Worm (Caenorhabditis elegans) whole organism, late embryonic: ENCODE measurements around the gene spcs-2.
A peak's percentile ranks its signal among the peaks of the same experiment; 100 is the strongest.

Experiments used
- C08G9.2 ChIP-seq: sonication (generic microtip); optimal IDR thresholded peaks from 2 replicates; lab custom pipeline; 2016; ENCODE audit warnings: mild to moderate bottlenecking, missing genetic modification characterization, moderate library complexity, missing compliant biosample characterization
- C38D4.7 ChIP-seq: fragments of 200-800 bp; sonication (Bioruptor generic); optimal IDR thresholded peaks from 2 replicates; lab custom pipeline; 2018; ENCODE audit warnings: mild to moderate bottlenecking, missing genetic modification characterization, moderate library complexity, missing compliant biosample characterization
- F13H6.1 ChIP-seq: sonication (generic microtip); optimal IDR thresholded peaks from 2 replicates; lab custom pipeline; 2016; ENCODE audit warnings: missing genetic modification characterization, missing compliant biosample characterization
- K02D7.2 ChIP-seq: sonication (generic microtip); optimal IDR thresholded peaks from 2 replicates; lab custom pipeline; 2017; ENCODE audit warnings: mild to moderate bottlenecking, missing genetic modification characterization, missing compliant biosample characterization
- T23F11.4 ChIP-seq: fragments of 200-800 bp; sonication (Bioruptor generic); optimal IDR thresholded peaks from 2 replicates; lab custom pipeline; 2018; ENCODE audit warnings: mild to moderate bottlenecking, missing genetic modification characterization, missing compliant biosample characterization
- ceh-14 ChIP-seq: sonication (generic microtip); optimal IDR thresholded peaks from 2 replicates; lab custom pipeline; 2016; ENCODE audit warnings: missing genotype, missing genetic modification characterization, missing compliant biosample characterization
- ceh-19 ChIP-seq: fragments of 200-800 bp; sonication (Bioruptor generic); optimal IDR thresholded peaks from 2 replicates; lab custom pipeline; 2018; ENCODE audit warnings: mild to moderate bottlenecking, missing genetic modification characterization, missing compliant biosample characterization
- ceh-31 ChIP-seq: sonication (generic microtip); optimal IDR thresholded peaks from 2 replicates; lab custom pipeline; 2016; ENCODE audit warnings: missing genetic modification characterization, missing compliant biosample characterization
- ceh-48 ChIP-seq: sonication (generic microtip); optimal IDR thresholded peaks from 2 replicates; lab custom pipeline; 2016; ENCODE audit warnings: missing genetic modification characterization, inconsistent platforms, missing compliant biosample characterization
- ceh-6 ChIP-seq: fragments of 200-800 bp; sonication (Bioruptor generic); optimal IDR thresholded peaks from 2 replicates; lab custom pipeline; 2018; ENCODE audit warnings: mild to moderate bottlenecking, missing genetic modification characterization, missing compliant biosample characterization
- dmd-4 ChIP-seq: sonication (generic microtip); optimal IDR thresholded peaks from 2 replicates; lab custom pipeline; 2016; ENCODE audit warnings: borderline replicate concordance, missing genetic modification characterization, missing compliant biosample characterization
- dve-1 ChIP-seq: sonication (generic microtip); optimal IDR thresholded peaks from 2 replicates; lab custom pipeline; 2017; ENCODE audit warnings: antibody characterized with exemption, mild to moderate bottlenecking, missing genetic modification characterization, missing compliant biosample characterization
- elt-2 ChIP-seq: sonication (generic microtip); optimal IDR thresholded peaks from 2 replicates; lab custom pipeline; 2016; ENCODE audit warnings: missing genetic modification reagents, missing genetic modification characterization, missing compliant biosample characterization
- ets-4 ChIP-seq: sonication (generic microtip); optimal IDR thresholded peaks from 2 replicates; lab custom pipeline; 2016; ENCODE audit warnings: missing genetic modification characterization, missing compliant biosample characterization
- fkh-6 ChIP-seq: sonication (generic microtip); optimal IDR thresholded peaks from 2 replicates; lab custom pipeline; 2016; ENCODE audit warnings: missing genetic modification characterization, missing compliant biosample characterization
- gmeb-2 ChIP-seq: sonication (generic microtip); optimal IDR thresholded peaks from 2 replicates; lab custom pipeline; 2016; ENCODE audit warnings: missing genetic modification characterization, inconsistent platforms, missing compliant biosample characterization
- hlh-15 ChIP-seq: sonication (generic microtip); optimal IDR thresholded peaks from 2 replicates; lab custom pipeline; 2016; ENCODE audit warnings: missing genetic modification characterization, missing compliant biosample characterization
- hlh-6 ChIP-seq: sonication (generic microtip); optimal IDR thresholded peaks from 2 replicates; lab custom pipeline; 2016; ENCODE audit warnings: missing genotype, missing genetic modification characterization, missing compliant biosample characterization
- lim-6 ChIP-seq: sonication (generic microtip); optimal IDR thresholded peaks from 2 replicates; lab custom pipeline; 2016; ENCODE audit warnings: missing genetic modification characterization, missing compliant biosample characterization
- lin-11 ChIP-seq: fragments of 200-800 bp; sonication (Bioruptor generic); optimal IDR thresholded peaks from 2 replicates; lab custom pipeline; 2018; ENCODE audit warnings: mild to moderate bottlenecking, missing genetic modification characterization, missing compliant biosample characterization
- madf-2 ChIP-seq: sonication (generic microtip); optimal IDR thresholded peaks from 2 replicates; lab custom pipeline; 2017; ENCODE audit warnings: missing genetic modification characterization, missing compliant biosample characterization
- nfya-1 ChIP-seq: sonication (generic microtip); optimal IDR thresholded peaks from 2 replicates; lab custom pipeline; 2017; ENCODE audit warnings: missing genetic modification characterization, mild to moderate bottlenecking, missing compliant biosample characterization, antibody characterized with exemption, moderate library complexity
- pag-3 ChIP-seq: sonication (generic microtip); optimal IDR thresholded peaks from 2 replicates; lab custom pipeline; 2016; ENCODE audit warnings: missing compliant biosample characterization, missing genetic modification characterization, borderline replicate concordance
- pqm-1 ChIP-seq: sonication (generic microtip); optimal IDR thresholded peaks from 2 replicates; lab custom pipeline; 2016; ENCODE audit warnings: missing genetic modification characterization, missing compliant biosample characterization
- ref-2 ChIP-seq: sonication (generic microtip); optimal IDR thresholded peaks from 2 replicates; lab custom pipeline; 2016; ENCODE audit warnings: missing genetic modification characterization, missing compliant biosample characterization
- rnt-1 ChIP-seq: sonication (generic microtip); optimal IDR thresholded peaks from 2 replicates; lab custom pipeline; 2016; ENCODE audit warnings: missing genetic modification characterization, missing compliant biosample characterization
- sox-4 ChIP-seq: sonication (generic microtip); optimal IDR thresholded peaks from 2 replicates; lab custom pipeline; 2017; ENCODE audit warnings: mild to moderate bottlenecking, missing genetic modification characterization, inconsistent platforms, missing compliant biosample characterization
- syd-9 ChIP-seq: sonication (generic microtip); optimal IDR thresholded peaks from 2 replicates; lab custom pipeline; 2016; ENCODE audit warnings: mild to moderate bottlenecking, missing genetic modification characterization, moderate library complexity, missing compliant biosample characterization
- tbx-2 ChIP-seq: sonication (generic microtip); optimal IDR thresholded peaks from 2 replicates; lab custom pipeline; 2016; ENCODE audit warnings: missing genetic modification characterization, missing compliant biosample characterization
- ttx-3 ChIP-seq: sonication (generic microtip); optimal IDR thresholded peaks from 2 replicates; lab custom pipeline; 2016; ENCODE audit warnings: missing genetic modification reagents, missing genetic modification characterization, missing compliant biosample characterization

spcs-2 gene

DNA sequence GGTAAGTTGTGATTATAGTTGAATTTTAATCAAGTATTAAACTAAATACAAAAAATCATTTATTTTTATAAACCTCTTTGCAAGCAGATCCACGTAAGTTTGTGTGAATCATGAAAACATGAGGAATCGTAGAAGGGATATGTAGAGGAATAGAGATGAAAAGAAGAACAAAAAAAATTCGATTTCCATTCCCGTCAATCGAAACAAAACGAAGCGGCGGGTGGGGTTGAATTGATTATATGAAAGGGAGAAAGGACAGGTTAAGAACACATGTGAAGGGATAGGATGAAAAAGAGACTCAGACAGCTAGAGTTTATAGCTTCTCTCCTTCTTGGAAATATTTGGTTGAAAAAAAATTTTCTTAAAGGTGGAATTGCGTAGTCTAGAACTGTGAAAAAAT, 14.7 kb upstream of the spcs-2 start:
- no peak for TF ChIP-seq madf-2 (tag; lab: Kevin White, UChicago)
- no peak for TF ChIP-seq syd-9 (tag; lab: Kevin White, UChicago)
- no peak for TF ChIP-seq F13H6.1 (tag; lab: Kevin White, UChicago)
- TF ChIP-seq K02D7.2 (tag; lab: Kevin White, UChicago), result no peak
- TF ChIP-seq C38D4.7, result no peak

- TF ChIP-seq C38D4.7, result no peak
- no peak for TF ChIP-seq ceh-14 (tag; lab: Kevin White, UChicago)
- no peak for TF ChIP-seq hlh-6
- TF ChIP-seq madf-2 (tag; lab: Kevin White, UChicago), result no peak
- no peak for TF ChIP-seq lim-6 (tag; lab: Kevin White, UChicago)
- no peak for TF ChIP-seq C08G9.2 (tag; lab: Kevin White, UChicago)
- no peak for TF ChIP-seq hlh-15 (tag; lab: Kevin White, UChicago)
- no peak for TF ChIP-seq rnt-1 (tag; lab: Kevin White, UChicago)
- TF ChIP-seq pag-3, result no peak
Observed at ce11 chrIII:12864648-12865047, 10.2 kb upstream of the spcs-2 start, which contains the start of gene Y37D8A.8. Gene Y37D8A.8, plus strand, starts transcription at chrIII:12864948.

DNA sequence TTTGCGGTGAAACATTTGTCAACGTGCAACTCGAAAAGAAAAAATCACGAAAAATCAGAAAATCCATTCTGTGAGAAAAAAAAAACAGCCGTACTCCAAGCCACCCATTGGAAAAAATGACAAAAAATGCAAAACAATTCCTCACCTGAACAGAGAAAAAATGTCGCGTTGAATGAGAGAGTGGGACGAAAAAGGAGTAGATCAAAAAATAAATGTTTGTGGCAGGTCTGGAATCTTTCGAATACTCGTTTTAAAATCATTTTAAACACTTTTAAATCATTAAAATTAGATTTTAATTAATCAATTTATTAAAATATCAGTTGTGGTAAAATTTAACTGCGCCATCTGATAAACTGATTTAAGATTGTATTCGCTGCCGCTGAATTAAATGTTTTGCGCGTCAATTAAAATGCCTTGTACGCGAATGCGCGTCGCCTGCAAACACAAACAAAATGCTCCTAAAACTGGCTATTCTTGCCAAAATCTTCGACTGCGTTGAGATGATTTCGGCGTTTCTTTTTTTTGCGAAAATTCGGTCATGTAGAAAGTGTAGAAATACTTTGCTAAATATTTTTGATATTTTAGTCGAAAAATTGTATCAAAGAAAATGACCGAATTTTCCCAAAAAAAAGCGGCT, 4.7 kb upstream of the spcs-2 start, which contains the start of gene Y37D8A.6:
TSS of gene Y37D8A.6 (minus strand) at position 238 of the 637 bp plus-strand sequence.
- no peak for TF ChIP-seq ceh-6 (GFP tag; lab: Kevin White, UChicago)
- TF ChIP-seq, all 69 proteins: peak for 0

DNA sequence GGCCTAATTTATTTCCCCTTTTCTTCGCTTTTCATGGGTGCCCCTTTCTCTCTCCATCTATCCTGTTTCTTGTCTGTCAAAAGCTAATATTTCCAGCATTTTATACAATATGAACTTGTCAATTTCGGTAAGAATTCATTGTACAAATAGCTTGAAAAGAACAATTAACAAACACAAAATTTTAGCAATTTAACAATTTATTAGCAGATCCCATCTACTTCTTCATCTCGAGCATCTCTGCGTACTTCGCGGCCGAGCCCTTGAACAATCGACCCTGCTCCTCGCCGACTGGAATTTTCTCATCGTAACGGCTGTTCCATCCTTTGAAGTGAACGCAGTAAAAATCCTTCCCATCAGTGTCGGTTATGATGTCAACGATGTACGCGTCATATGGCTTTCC, 822 bp downstream of the spcs-2 start:
- TF ChIP-seq elt-2 (tag; lab: Kevin White, UChicago) (no peak), F13H6.1 (tag; lab: Kevin White, UChicago) (no peak), fkh-6 (no peak), ceh-31 (tag; lab: Kevin White, UChicago) (no peak)

DNA sequence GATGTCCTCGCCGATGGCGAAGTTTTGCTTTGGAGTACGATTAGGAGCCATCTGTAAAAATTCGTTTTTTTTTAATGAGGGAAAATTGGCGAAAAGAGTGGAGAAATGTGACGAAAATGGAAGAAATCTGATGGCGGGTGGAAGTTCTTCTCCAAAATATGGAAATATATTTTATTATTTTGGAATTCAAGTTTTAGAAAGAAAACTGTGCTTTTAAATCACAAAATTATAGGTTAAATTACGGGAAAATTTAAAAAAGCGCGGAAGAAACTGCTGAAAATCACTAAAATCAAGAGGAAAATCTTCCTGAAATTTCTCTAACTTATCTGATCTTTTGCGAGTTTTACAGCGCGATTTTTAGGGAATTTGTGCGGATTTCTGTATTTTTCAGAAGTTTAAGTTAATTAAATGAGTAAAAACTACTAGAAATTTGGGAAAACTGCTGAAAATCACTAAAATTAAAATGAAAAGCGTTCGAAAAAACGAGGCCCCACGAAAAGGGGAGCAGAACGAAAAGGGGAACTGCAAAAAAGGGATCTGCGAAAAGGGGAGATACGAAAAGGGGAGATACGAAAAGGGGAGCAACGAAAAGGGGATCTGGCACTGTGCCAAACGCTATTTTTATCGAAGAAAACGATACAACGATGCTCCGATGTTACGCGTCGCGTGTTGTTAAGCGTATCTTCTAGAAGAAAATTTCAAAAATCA, 2.9 kb downstream of the spcs-2 start, which contains the start of the genes cec-7 and enu-3.5:
TSS of gene cec-7 (minus strand) at position 51 of the 708 bp plus-strand sequence.
TSS of gene enu-3.5 (plus strand) at position 670 of the 708 bp plus-strand sequence.
- no peak for TF ChIP-seq lin-11 (tag; lab: Kevin White, UChicago)
- TF ChIP-seq ceh-31 (tag; lab: Kevin White, UChicago), result peak; percentile 66
- TF ChIP-seq tbx-2 (tag; lab: Kevin White, UChicago), result peak; percentile 43
- TF ChIP-seq ref-2 (tag; lab: Kevin White, UChicago), result peak; percentile 15
- TF ChIP-seq ttx-3 (tag; lab: Kevin White, UChicago), result no peak

DNA sequence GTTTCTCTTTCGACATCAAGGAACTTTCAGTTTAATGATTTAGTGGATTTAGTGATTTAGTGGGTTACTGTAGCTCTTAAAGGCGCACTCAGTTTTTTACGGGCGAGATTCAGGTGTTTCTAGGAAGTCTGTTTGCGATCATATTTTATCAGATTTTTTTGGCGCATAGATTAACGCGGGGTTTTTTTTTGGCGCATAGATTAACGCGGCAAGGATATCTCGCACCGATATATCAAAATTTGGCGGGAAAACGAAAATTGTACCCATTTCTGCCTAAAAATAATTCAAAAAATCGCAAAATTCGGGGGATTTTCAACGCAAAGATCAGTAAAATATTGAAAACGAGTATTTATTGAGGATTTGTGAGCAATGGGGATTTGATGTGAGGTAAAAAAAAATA, 5.9 kb downstream of the spcs-2 start:
- TF ChIP-seq dve-1 (tag; lab: Kevin White, UChicago), result no peak
- TF ChIP-seq sox-4, result no peak
- no peak for TF ChIP-seq tbx-2 (tag; lab: Kevin White, UChicago)
- no peak for TF ChIP-seq ceh-6 (GFP tag; lab: Kevin White, UChicago)
- no peak for TF ChIP-seq pqm-1 (tag; lab: Kevin White, UChicago)
- no peak for TF ChIP-seq ets-4 (tag; lab: Kevin White, UChicago)
- TF ChIP-seq T23F11.4 (GFP tag; lab: Kevin White, UChicago), result no peak
- TF ChIP-seq gmeb-2 (tag; lab: Kevin White, UChicago), result no peak
- TF ChIP-seq dmd-4 (tag; lab: Kevin White, UChicago), result no peak
- no peak for TF ChIP-seq lim-6 (tag; lab: Kevin White, UChicago)
- TF ChIP-seq ceh-48 (tag; lab: Kevin White, UChicago), result no peak
- no peak for TF ChIP-seq rnt-1 (tag; lab: Kevin White, UChicago)
- TF ChIP-seq nfya-1 (tag; lab: Kevin White, UChicago), result no peak
- TF ChIP-seq ceh-19, result no peak
